Fruit fly (Drosophila melanogaster) S2 (cell line): ENCODE results near the gene CG14356.

ENCODE experiments used
- CG8478 ChIP-seq: fragments of >200 bp; optimal IDR thresholded peaks from 2 replicates; lab custom pipeline; 2018
- CTCF ChIP-seq, 2 experiments: fragments of >200 bp; optimal IDR thresholded peaks; 2 replicates each; lab custom pipeline; 2018

dm6 chr3R:14116088-14116487 is 15.8 kb downstream of the CG14356 start:
- no peak for TF ChIP-seq CG8478
- TF ChIP-seq CTCF (optimal IDR thresholded peaks at IDR 0.05; lab: Kevin White, UChicago): no peak
